Fruit fly (Drosophila melanogaster) whole organism, embryonic: Measurements from ENCODE around the gene CG13113.

Experiments
- ATbp ChIP-seq: fragments of 200-800 bp; sonication (Bioruptor generic); optimal IDR thresholded peaks from 2 replicates; lab custom pipeline; 2017; ENCODE audit warnings: missing biosample characterization, mild to moderate bottlenecking, missing genetic modification characterization, missing genetic modification reagents
- Antp ChIP-seq: fragments of 200-800 bp; sonication (Bioruptor generic); optimal IDR thresholded peaks from 3 replicates; lab custom pipeline; 2016; ENCODE audit warnings: missing biosample characterization, missing genetic modification characterization
- B-H1 ChIP-seq: fragments of 200-800 bp; sonication (Bioruptor generic); IDR thresholded peaks from 3 replicates; pipeline ENCODE4 v1.3.6; 2022; ENCODE audit warnings: missing biosample characterization, missing genetic modification characterization
- CG1024 ChIP-seq: fragments of 200-800 bp; sonication (Bioruptor generic); IDR thresholded peaks from 2 replicates; pipeline ENCODE4 v1.3.6; 2022; ENCODE audit warnings: missing biosample characterization, missing genetic modification characterization
- CG10462 ChIP-seq: fragments of 200-800 bp; sonication (Bioruptor generic); optimal IDR thresholded peaks from 2 replicates; lab custom pipeline; 2016; ENCODE audit warnings: missing biosample characterization, missing genetic modification characterization
- CG10654 ChIP-seq: fragments of 200-800 bp; sonication (Bioruptor generic); optimal IDR thresholded peaks from 2 replicates; lab custom pipeline; 2016; ENCODE audit warnings: missing biosample characterization, missing genetic modification characterization
- CG11093 ChIP-seq: fragments of 200-800 bp; sonication (Bioruptor generic); IDR thresholded peaks from 3 replicates; pipeline ENCODE4 v1.3.6; 2022; ENCODE audit warnings: missing biosample characterization, missing genetic modification characterization
- CG12769 ChIP-seq: fragments of 200-800 bp; sonication (Bioruptor generic); optimal IDR thresholded peaks from 2 replicates; lab custom pipeline; 2019; ENCODE audit warnings: missing biosample characterization, mild to moderate bottlenecking, missing genetic modification characterization, moderate library complexity
- CG14014 ChIP-seq: fragments of 200-800 bp; sonication (Bioruptor generic); IDR thresholded peaks from 2 replicates; pipeline ENCODE4 v1.3.6; 2022; ENCODE audit warnings: missing biosample characterization, missing genetic modification characterization
- CG14965 ChIP-seq: fragments of 200-800 bp; sonication (Bioruptor generic); optimal IDR thresholded peaks from 2 replicates; lab custom pipeline; 2016; ENCODE audit warnings: missing biosample characterization, missing genetic modification characterization, borderline replicate concordance
- CG2129 ChIP-seq: fragments of 200-800 bp; sonication (Bioruptor generic); IDR thresholded peaks from 2 replicates; pipeline ENCODE4 v1.3.6; 2022; ENCODE audit warnings: missing biosample characterization, missing genetic modification characterization; ENCODE audit not compliant: partially characterized antibody
- CG2199 ChIP-seq: fragments of 200-800 bp; sonication (Bioruptor generic); IDR thresholded peaks from 3 replicates; pipeline ENCODE4 v1.3.6; 2022; ENCODE audit warnings: missing biosample characterization, missing genetic modification characterization
- CG31388 ChIP-seq: fragments of 200-800 bp; sonication (Bioruptor generic); optimal IDR thresholded peaks from 2 replicates; lab custom pipeline; 2016; ENCODE audit warnings: missing biosample characterization, missing genetic modification characterization
- CG32767 ChIP-seq: fragments of 200-800 bp; sonication (Bioruptor generic); IDR thresholded peaks from 2 replicates; pipeline ENCODE4 v1.3.6; 2022; ENCODE audit warnings: missing biosample characterization, missing genetic modification characterization
- CG3847 ChIP-seq: fragments of 200-800 bp; sonication (Bioruptor generic); IDR thresholded peaks from 2 replicates; pipeline ENCODE4 v1.3.6; 2022; ENCODE audit warnings: missing biosample characterization, missing genetic modification characterization
- CG6254 ChIP-seq: fragments of 200-800 bp; sonication (Bioruptor generic); optimal IDR thresholded peaks from 3 replicates; lab custom pipeline; 2017; ENCODE audit warnings: mild to moderate bottlenecking, missing biosample characterization, missing genetic modification reagents, missing genetic modification characterization
- CG6683 ChIP-seq: fragments of 200-800 bp; sonication (Bioruptor generic); optimal IDR thresholded peaks from 2 replicates; lab custom pipeline; 2017; ENCODE audit warnings: missing biosample characterization, mild to moderate bottlenecking, missing genetic modification characterization, missing genetic modification reagents
- CG6765 ChIP-seq: fragments of 200-800 bp; sonication (Bioruptor generic); optimal IDR thresholded peaks from 3 replicates; lab custom pipeline; 2017; ENCODE audit warnings: missing biosample characterization, mild to moderate bottlenecking, missing genetic modification characterization
- CG8290 ChIP-seq, 3 experiments: fragments of 200-800 bp; sonication (Bioruptor generic); optimal IDR thresholded peaks; 2 replicates each; lab custom pipeline; 2016 to 2019; ENCODE audit warnings: missing biosample characterization in 3 of 3, missing genetic modification characterization in 3 of 3, mild to moderate bottlenecking in 2 of 3, moderate library complexity in 1 of 3
- CG8388 ChIP-seq: fragments of 200-800 bp; sonication (Bioruptor generic); optimal IDR thresholded peaks from 2 replicates; lab custom pipeline; 2019; ENCODE audit warnings: missing biosample characterization, mild to moderate bottlenecking, missing genetic modification characterization, moderate library complexity
- CoRest ChIP-seq: fragments of 200-800 bp; sonication (Bioruptor generic); optimal IDR thresholded peaks from 3 replicates; lab custom pipeline; 2018; ENCODE audit warnings: missing biosample characterization, mild to moderate bottlenecking, missing genetic modification characterization, moderate library complexity
- Deaf1 ChIP-seq: fragments of 200-800 bp; optimal IDR thresholded peaks from 3 replicates; lab custom pipeline; 2019; ENCODE audit warnings: missing biosample characterization, mild to moderate bottlenecking, missing genetic modification characterization, moderate library complexity
- Fer1 ChIP-seq: fragments of 200-800 bp; sonication (Bioruptor generic); optimal IDR thresholded peaks from 2 replicates; lab custom pipeline; 2017; ENCODE audit warnings: missing biosample characterization, mild to moderate bottlenecking, missing genetic modification characterization
- Lhr ChIP-seq: fragments of 200-800 bp; sonication (Bioruptor generic); optimal IDR thresholded peaks from 3 replicates; lab custom pipeline; 2017; ENCODE audit warnings: mild to moderate bottlenecking, missing biosample characterization, missing genetic modification reagents, missing genetic modification characterization
- MBD-R2 ChIP-seq: fragments of 200-800 bp; sonication (Bioruptor generic); IDR thresholded peaks from 2 replicates; pipeline ENCODE4 v1.3.6; 2022; ENCODE audit warnings: missing biosample characterization, missing genetic modification characterization
- Meics ChIP-seq: fragments of 200-800 bp; sonication (Bioruptor generic); optimal IDR thresholded peaks from 2 replicates; lab custom pipeline; 2017; ENCODE audit warnings: missing biosample characterization, mild to moderate bottlenecking, missing genetic modification characterization
- Myb ChIP-seq: fragments of 200-800 bp; sonication (Bioruptor generic); optimal IDR thresholded peaks from 2 replicates; lab custom pipeline; 2016; ENCODE audit warnings: missing biosample characterization, missing genetic modification characterization
- Ptx1 ChIP-seq: fragments of 200-800 bp; sonication (Bioruptor generic); IDR thresholded peaks from 2 replicates; pipeline ENCODE4 v1.3.6; 2022; ENCODE audit warnings: missing biosample characterization, missing genetic modification characterization
- Rx ChIP-seq: fragments of 200-800 bp; sonication (Bioruptor generic); IDR thresholded peaks from 2 replicates; pipeline ENCODE4 v1.3.6; 2022; ENCODE audit warnings: missing biosample characterization, missing genetic modification characterization
- Scr ChIP-seq: fragments of 200-800 bp; sonication (Bioruptor generic); IDR thresholded peaks from 2 replicates; pipeline ENCODE4 v1.3.6; 2022; ENCODE audit warnings: missing biosample characterization, missing genetic modification characterization; ENCODE audit not compliant: partially characterized antibody
- Sox100B ChIP-seq: fragments of 200-800 bp; sonication (Bioruptor generic); optimal IDR thresholded peaks from 3 replicates; lab custom pipeline; 2018; ENCODE audit warnings: missing biosample characterization, mild to moderate bottlenecking, missing genetic modification characterization
- Ssrp ChIP-seq: fragments of 200-800 bp; sonication (Bioruptor generic); optimal IDR thresholded peaks from 2 replicates; lab custom pipeline; 2018; ENCODE audit warnings: missing biosample characterization, mild to moderate bottlenecking, missing genetic modification characterization, moderate library complexity
- Trl ChIP-seq, 3 experiments: fragments of >200 bp in 2 of 3; fragments of 200-800 bp in 1 of 3; sonication (Bioruptor generic) in 1 of 3; optimal IDR thresholded peaks; 2 replicates in 1 of 3; 3 replicates in 2 of 3; lab custom pipeline; 2016 to 2017; ENCODE audit warnings: missing biosample characterization in 1 of 3, missing genetic modification characterization in 1 of 3
- Usf ChIP-seq: fragments of 200-800 bp; sonication (Bioruptor generic); optimal IDR thresholded peaks from 2 replicates; lab custom pipeline; 2017; ENCODE audit warnings: missing genotype, missing biosample characterization, missing genetic modification characterization
- Vsx1 ChIP-seq: fragments of 200-800 bp; sonication (Bioruptor generic); optimal IDR thresholded peaks from 2 replicates; lab custom pipeline; 2017; ENCODE audit warnings: missing biosample characterization, mild to moderate bottlenecking, missing genetic modification characterization, missing genetic modification reagents
- chm ChIP-seq: fragments of 200-800 bp; sonication (Bioruptor generic); IDR thresholded peaks from 2 replicates; pipeline ENCODE4 v1.3.6; 2022; ENCODE audit warnings: missing biosample characterization, missing genetic modification characterization
- dimm ChIP-seq: fragments of 200-800 bp; sonication (Bioruptor generic); IDR thresholded peaks from 2 replicates; pipeline ENCODE4 v1.3.6; 2022; ENCODE audit warnings: missing biosample characterization, missing genetic modification characterization
- gsb-n ChIP-seq: fragments of 200-800 bp; sonication (Bioruptor generic); optimal IDR thresholded peaks from 3 replicates; lab custom pipeline; 2018; ENCODE audit warnings: missing biosample characterization, mild to moderate bottlenecking, missing genetic modification characterization
- ken ChIP-seq: fragments of 200-800 bp; sonication (Bioruptor generic); IDR thresholded peaks from 3 replicates; pipeline ENCODE4 v1.3.6; 2022; ENCODE audit warnings: missing biosample characterization, missing genetic modification characterization
- maf-S ChIP-seq: fragments of 200-800 bp; sonication (Bioruptor generic); optimal IDR thresholded peaks from 2 replicates; lab custom pipeline; 2016; ENCODE audit warnings: missing biosample characterization, missing genetic modification characterization
- oc ChIP-seq: fragments of 200-800 bp; sonication (Bioruptor generic); optimal IDR thresholded peaks from 2 replicates; lab custom pipeline; 2018; ENCODE audit warnings: missing biosample characterization, mild to moderate bottlenecking, missing genetic modification characterization, moderate library complexity
- otp ChIP-seq: fragments of 200-800 bp; sonication (Bioruptor generic); IDR thresholded peaks from 3 replicates; pipeline ENCODE4, ENCODE4 v1.3.6; 2022; ENCODE audit warnings: missing biosample characterization, missing genetic modification characterization
- pho ChIP-seq: fragments of 200-800 bp; sonication (Bioruptor generic); optimal IDR thresholded peaks from 2 replicates; lab custom pipeline; 2016; ENCODE audit warnings: missing biosample characterization, missing genetic modification characterization
- sens-2 ChIP-seq: fragments of 200-800 bp; sonication (Bioruptor generic); IDR thresholded peaks from 2 replicates; pipeline ENCODE4 v1.3.6; 2022; ENCODE audit warnings: missing biosample characterization, missing genetic modification characterization
- sim ChIP-seq: fragments of 200-800 bp; sonication (Bioruptor generic); IDR thresholded peaks from 2 replicates; pipeline ENCODE4 v1.3.6; 2022; ENCODE audit warnings: missing biosample characterization, missing genetic modification characterization
- sisA ChIP-seq: fragments of 200-800 bp; sonication (Bioruptor generic); IDR thresholded peaks from 2 replicates; pipeline ENCODE4 v1.3.6; 2022; ENCODE audit warnings: missing biosample characterization, missing genetic modification characterization
- zen ChIP-seq: fragments of 200-800 bp; sonication (Bioruptor generic); optimal IDR thresholded peaks from 3 replicates; lab custom pipeline; 2018; ENCODE audit warnings: missing biosample characterization, mild to moderate bottlenecking, missing genetic modification characterization, moderate library complexity

CG13113 gene

DNA sequence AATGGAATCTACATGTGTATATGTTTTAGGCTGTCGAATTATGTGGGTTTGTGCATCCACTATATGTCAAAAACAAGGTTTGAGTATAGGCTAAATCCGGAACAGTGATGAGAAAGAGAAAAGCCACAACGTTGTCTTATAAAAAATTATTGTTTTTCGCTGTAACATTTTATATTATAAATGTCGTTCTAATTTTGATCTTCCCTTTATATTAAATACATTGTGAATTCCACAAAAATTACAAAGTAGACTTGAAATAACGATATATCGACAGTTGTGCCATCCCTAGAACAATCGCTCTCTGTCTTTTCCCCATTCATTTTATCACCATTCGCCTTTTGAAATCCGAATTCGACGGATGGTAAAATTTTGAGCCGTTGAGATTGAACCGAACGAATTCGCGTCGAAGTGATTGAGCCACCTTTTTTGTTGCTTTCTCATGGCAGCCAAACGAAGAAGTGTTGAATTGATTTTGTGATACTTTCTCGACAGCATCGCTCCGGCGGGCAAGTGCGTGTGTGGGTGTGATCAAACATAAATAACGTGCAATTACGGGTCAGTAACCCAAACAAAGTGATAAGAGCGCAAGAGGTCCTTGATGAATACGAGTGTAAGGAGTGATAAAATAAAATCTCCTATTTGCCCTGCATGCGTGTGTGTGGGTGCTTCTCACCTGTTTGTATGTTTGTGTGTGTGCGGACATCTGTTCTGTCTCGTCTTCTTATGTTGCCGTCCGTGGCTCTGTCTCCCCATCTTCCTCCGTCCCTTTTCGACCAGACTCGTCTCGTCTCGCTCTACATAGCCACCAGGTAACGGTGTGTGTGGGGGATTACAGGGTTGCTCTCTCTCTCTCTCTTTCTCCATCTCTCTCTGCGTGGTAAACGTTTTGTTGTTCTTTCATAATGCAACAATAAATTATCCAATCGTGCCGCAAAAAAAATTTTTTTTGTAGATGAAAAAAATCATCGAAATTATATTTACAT, 22.8 kb upstream of the CG13113 start, which contains the start of gene Oatp30B (continued):
- TF ChIP-seq CG32767 (peak; percentile 93), Fer1 (GFP tag; lab: Kevin White, UChicago) (peak; percentile 96), chm (GFP tag; lab: Robert Waterston, UW) (peak; percentile 99), CG12769 (peak; percentile 98), Deaf1 (tag; lab: Kevin White, UChicago) (peak; percentile 82), CoRest (tag; lab: Kevin White, UChicago) (peak; percentile 97), CG6765 (GFP tag; lab: Kevin White, UChicago) (peak; percentile 94), sens-2 (peak; percentile 96), Scr (GFP tag; lab: Robert Waterston, UW) (peak; percentile 99), Lhr (GFP tag; lab: Kevin White, UChicago) (peak; percentile 98), oc (peak; percentile 97), CG6683 (GFP tag; lab: Kevin White, UChicago) (peak; percentile 87), Meics (GFP tag; lab: Kevin White, UChicago) (peak; percentile 94), CG1024 (GFP tag; lab: Robert Waterston, UW) (peak; percentile 89), CG2129 (peak; percentile 99), maf-S (peak; percentile 96), CG14014 (peak; percentile 97), Sox100B (GFP tag; lab: Kevin White, UChicago) (peak; percentile 84), CG6254 (GFP tag; lab: Kevin White, UChicago) (peak; percentile 90), B-H1 (peak; percentile 96), Myb (GFP tag; lab: Kevin White, UChicago) (peak; percentile 80), zen (tag; lab: Kevin White, UChicago) (peak; percentile 98), CG10462 (GFP tag; lab: Kevin White, UChicago) (peak; percentile 94), CG8388 (GFP tag; lab: Kevin White, UChicago) (peak; percentile 96), gsb-n (tag; lab: Kevin White, UChicago) (peak; percentile 96), CG10654 (peak; percentile 97), Vsx1 (GFP tag; lab: Kevin White, UChicago) (peak; percentile 81), sim (GFP tag; lab: Robert Waterston, UW) (peak; percentile 95), sisA (GFP tag; lab: Robert Waterston, UW) (peak; percentile 96), Antp (GFP tag; lab: Kevin White, UChicago) (peak; percentile 93), Usf (peak; percentile 90), CG3847 (GFP tag; lab: Robert Waterston, UW) (peak; percentile 98), CG14965 (GFP tag; lab: Kevin White, UChicago) (peak; percentile 64), Rx (GFP tag; lab: Robert Waterston, UW) (peak; percentile 95), Trl (optimal IDR thresholded peaks at IDR 0.05; lab: Kevin White, UChicago) (peak; percentile 67 to 77), Trl (GFP tag; optimal IDR thresholded peaks at IDR 0.05; lab: Kevin White, UChicago) (peak; percentile 96), Ssrp (tag; lab: Kevin White, UChicago) (peak; percentile 95), CG8290 (GFP tag; optimal IDR thresholded peaks at IDR 0.05; lab: Kevin White, UChicago) (peak; percentile 93), CG8290 (tag; optimal IDR thresholded peaks at IDR 0.05; lab: Kevin White, UChicago) (peak; percentile 73 to 96), otp (GFP tag; lab: Robert Waterston, UW) (peak; percentile 97), CG2199 (GFP tag; lab: Robert Waterston, UW) (peak; percentile 97), ken (GFP tag; lab: Robert Waterston, UW) (peak; percentile 98), dimm (GFP tag; lab: Robert Waterston, UW) (peak; percentile 93; the same call in 1 of the 2 replicates), Ptx1 (GFP tag; lab: Robert Waterston, UW) (peak; percentile 98), ATbp (GFP tag; lab: Kevin White, UChicago) (peak; percentile 89), CG31388 (GFP tag; lab: Kevin White, UChicago) (peak; percentile 92), MBD-R2 (GFP tag; lab: Robert Waterston, UW) (peak; percentile 96), CG11093 (GFP tag; lab: Robert Waterston, UW) (peak; percentile 93), pho (GFP tag; lab: Kevin White, UChicago) (peak; percentile 96)
